Worm (Caenorhabditis elegans) whole organism, L2 larva: ENCODE data around the gene egg-3.

ENCODE experiments used
- F13H6.1 ChIP-seq: sonication (generic microtip); optimal IDR thresholded peaks from 2 replicates; lab custom pipeline; 2016; ENCODE audit warnings: missing genetic modification characterization, missing compliant biosample characterization
- alr-1 ChIP-seq: fragments of 150-350 bp; optimal IDR thresholded peaks from 2 replicates; lab custom pipeline; 2014; ENCODE audit warnings: missing biosample characterization, missing genetic modification characterization
- blmp-1 ChIP-seq: sonication (generic microtip); optimal IDR thresholded peaks from 2 replicates; lab custom pipeline; 2017; ENCODE audit warnings: missing genetic modification characterization, mild to moderate bottlenecking, missing compliant biosample characterization, antibody characterized with exemption, moderate library complexity; ENCODE audit not compliant: insufficient read depth
- lsy-2 ChIP-seq, 2 experiments: fragments of 150-350 bp in 1 of 2; sonication (generic microtip) in 1 of 2; optimal IDR thresholded peaks; 2 replicates each; lab custom pipeline; 2014 to 2017; ENCODE audit warnings: missing biosample characterization in 2 of 2, missing genetic modification characterization in 2 of 2
- mdl-1 ChIP-seq, 2 experiments: fragments of 150-350 bp in 1 of 2; sonication (generic microtip) in 1 of 2; optimal IDR thresholded peaks; 2 replicates each; lab custom pipeline; 2017; ENCODE audit warnings: missing biosample characterization in 2 of 2, missing genetic modification characterization in 2 of 2
- nhr-11 ChIP-seq: fragments of 150-350 bp; optimal IDR thresholded peaks from 2 replicates; lab custom pipeline; 2014; ENCODE audit warnings: missing biosample characterization, missing genetic modification characterization
- nhr-12 ChIP-seq: fragments of 150-350 bp; optimal IDR thresholded peaks from 2 replicates; lab custom pipeline; 2014; ENCODE audit warnings: missing biosample characterization, missing genetic modification characterization
- nhr-23 ChIP-seq: fragments of 150-350 bp; optimal IDR thresholded peaks from 2 replicates; lab custom pipeline; 2014; ENCODE audit warnings: missing biosample characterization, missing genetic modification reagents, missing genetic modification characterization
- unc-39 ChIP-seq: fragments of 150-350 bp; optimal IDR thresholded peaks from 2 replicates; lab custom pipeline; 2014; ENCODE audit warnings: missing biosample characterization, missing genetic modification characterization
- ztf-11 ChIP-seq: sonication (generic microtip); optimal IDR thresholded peaks from 2 replicates; lab custom pipeline; 2017; ENCODE audit warnings: missing biosample characterization, missing genetic modification characterization
- ztf-4 ChIP-seq: fragments of 150-350 bp; optimal IDR thresholded peaks from 2 replicates; lab custom pipeline; 2014; ENCODE audit warnings: missing biosample characterization, missing genetic modification characterization

DNA sequence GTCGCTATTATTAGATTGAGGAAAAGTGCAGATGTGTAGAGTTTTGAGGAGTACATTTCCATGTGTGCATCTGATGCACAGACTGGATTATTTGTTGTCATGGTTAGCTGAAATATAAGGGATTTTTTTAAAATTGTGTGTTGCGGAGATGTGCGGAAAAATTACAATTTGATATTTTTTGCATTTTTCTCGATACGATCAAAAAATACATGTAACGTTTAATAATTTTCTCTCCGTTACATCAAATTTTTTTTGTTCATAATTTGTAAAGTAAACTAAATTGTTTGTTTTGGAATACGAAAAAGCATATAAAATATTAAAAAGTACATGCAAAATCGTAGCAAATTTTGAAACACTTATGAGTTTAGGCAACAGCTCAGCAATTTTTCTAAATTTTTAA lies 26.0 kb upstream of the egg-3 start, which contains the start of gene sra-11:
- TF ChIP-seq F13H6.1 (tag; lab: Kevin White, UChicago) (no peak), ztf-11 (no peak), unc-39 (tag; lab: Kevin White, UChicago) (no peak), alr-1 (tag; lab: Kevin White, UChicago) (no peak), mdl-1 (tag; optimal IDR thresholded peaks at IDR 0.05; lab: Kevin White, UChicago) (no peak), ztf-4 (tag; lab: Kevin White, UChicago) (no peak), nhr-23 (tag; lab: Kevin White, UChicago) (no peak), lsy-2 (tag; optimal IDR thresholded peaks at IDR 0.05; lab: Kevin White, UChicago) (no peak), nhr-12 (tag; lab: Kevin White, UChicago) (no peak), blmp-1 (tag; lab: Kevin White, UChicago) (no peak), nhr-11 (tag; lab: Kevin White, UChicago) (no peak)
